Fruit fly (Drosophila melanogaster): ENCODE results near the gene CG11663.
A peak's percentile ranks its signal among the peaks of the same experiment; 100 is the strongest.

Gene CG11663

dm6 chrX:927209-927862 is 33.1 kb downstream of the CG11663 start, which contains the start of gene Lztr1:
Gene Lztr1 (minus strand): TSS chrX:927582.
- no peak for TF ChIP-seq EcR (GFP tag; optimal IDR thresholded peaks at IDR 0.05)
- no peak for TF ChIP-seq psq (optimal IDR thresholded peaks at IDR 0.05)
- no peak for TF ChIP-seq usp (GFP tag; optimal IDR thresholded peaks at IDR 0.05)
- TF ChIP-seq Dll (optimal IDR thresholded peaks at IDR 0.05) = no peak
- TF ChIP-seq CG8478 (optimal IDR thresholded peaks at IDR 0.05) = no peak
- TF ChIP-seq pan (optimal IDR thresholded peaks at IDR 0.05) = no peak

- no peak for TF ChIP-seq Dll (optimal IDR thresholded peaks at IDR 0.05)
- TF ChIP-seq usp (GFP tag; optimal IDR thresholded peaks at IDR 0.05) = no peak
- TF ChIP-seq psq (optimal IDR thresholded peaks at IDR 0.05) = no peak
- no peak for TF ChIP-seq EcR (GFP tag; optimal IDR thresholded peaks at IDR 0.05)
- TF ChIP-seq CG8478 (optimal IDR thresholded peaks at IDR 0.05) = no peak
- TF ChIP-seq pan (optimal IDR thresholded peaks at IDR 0.05) = no peak
Measured at dm6 chrX:927863-928257, 33.6 kb downstream of the CG11663 start, which contains the start of the genes CG43867 and MED22. Gene CG43867 (minus strand): TSS chrX:927975. Gene MED22 (plus strand): TSS chrX:928139.

DNA sequence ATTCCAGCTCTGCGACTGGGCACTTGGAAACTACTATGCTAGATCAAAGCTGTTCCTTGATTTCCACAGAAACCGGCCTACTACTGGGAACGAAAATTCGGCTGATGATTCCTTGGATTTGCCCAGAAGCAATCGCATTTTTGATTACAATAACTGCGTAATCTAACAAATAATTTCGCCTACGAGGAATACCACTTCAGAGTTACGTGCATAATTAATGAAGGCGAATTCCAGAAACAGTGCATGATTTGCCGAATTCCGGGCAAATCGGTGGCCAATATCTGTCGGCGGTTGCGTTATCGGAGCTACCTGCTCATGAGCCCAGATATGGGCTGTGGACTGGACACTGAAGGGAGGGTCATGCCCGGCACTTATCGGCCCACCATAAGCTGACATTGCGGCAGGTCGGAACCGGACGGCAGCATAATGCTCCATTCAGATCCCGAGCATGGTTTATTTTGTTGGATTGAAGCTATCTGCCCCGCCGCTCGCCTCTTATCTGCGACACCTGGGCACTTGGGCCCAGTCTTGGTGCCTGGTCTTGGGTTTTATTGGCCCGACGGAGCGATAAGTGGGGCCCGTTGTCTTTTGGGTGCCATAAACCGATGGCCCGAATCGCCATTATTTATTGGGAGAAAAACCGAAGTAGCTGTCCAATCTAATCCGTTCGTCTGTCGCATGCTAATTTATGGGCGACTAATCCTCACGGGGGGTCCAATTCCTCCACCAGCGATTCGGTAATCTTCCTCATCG is 35.9 kb downstream of the CG11663 start, which contains the start of gene CG3708:
Gene CG3708 (minus strand): TSS at position 51 of the 753 bp plus-strand sequence.
- TF ChIP-seq Dll (optimal IDR thresholded peaks at IDR 0.05) = no peak
- no peak for TF ChIP-seq psq (optimal IDR thresholded peaks at IDR 0.05)
- TF ChIP-seq EcR (GFP tag; optimal IDR thresholded peaks at IDR 0.05) = no peak
- no peak for TF ChIP-seq pan (optimal IDR thresholded peaks at IDR 0.05)
- no peak for TF ChIP-seq CG8478 (optimal IDR thresholded peaks at IDR 0.05)
- no peak for TF ChIP-seq usp (GFP tag; optimal IDR thresholded peaks at IDR 0.05)

DNA sequence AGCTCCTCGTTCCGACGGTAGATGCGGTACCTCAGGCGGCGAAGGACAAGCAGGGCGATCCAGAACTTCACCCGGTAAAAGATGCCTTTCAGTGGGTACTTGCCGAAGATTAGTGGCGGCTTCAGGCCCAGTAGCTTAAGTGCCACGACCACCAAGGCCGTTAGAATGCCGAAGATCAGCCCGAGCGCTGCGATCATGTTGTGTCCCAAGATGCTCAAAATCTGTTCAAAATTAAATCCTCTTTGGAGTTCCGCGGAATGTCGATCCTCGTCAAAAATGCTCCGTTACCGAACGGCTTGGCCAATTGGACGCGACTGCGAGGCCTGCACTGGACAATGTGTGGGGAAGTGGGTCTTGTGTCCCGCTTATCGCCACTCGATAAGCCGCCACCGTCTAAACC is 37.9 kb downstream of the CG11663 start, which contains the start of the genes CG32815 and CG3706:
Gene CG32815 (plus strand): TSS at position 301 of the 400 bp plus-strand sequence.
Gene CG3706 (minus strand): TSS at position 310 of the 400 bp plus-strand sequence.
- TF ChIP-seq CG8478 (optimal IDR thresholded peaks at IDR 0.05) = no peak
- TF ChIP-seq psq (optimal IDR thresholded peaks at IDR 0.05) = no peak
- no peak for TF ChIP-seq EcR (GFP tag; optimal IDR thresholded peaks at IDR 0.05)
- TF ChIP-seq pan (optimal IDR thresholded peaks at IDR 0.05) = no peak
- no peak for TF ChIP-seq Dll (optimal IDR thresholded peaks at IDR 0.05)
- TF ChIP-seq usp (GFP tag; optimal IDR thresholded peaks at IDR 0.05) = no peak

- no peak for TF ChIP-seq pan (optimal IDR thresholded peaks at IDR 0.05)
- no peak for TF ChIP-seq usp (GFP tag; optimal IDR thresholded peaks at IDR 0.05)
- TF ChIP-seq EcR (GFP tag; optimal IDR thresholded peaks at IDR 0.05) = no peak
- TF ChIP-seq Dll (optimal IDR thresholded peaks at IDR 0.05) = no peak
- no peak for TF ChIP-seq psq (optimal IDR thresholded peaks at IDR 0.05)
- no peak for TF ChIP-seq CG8478 (optimal IDR thresholded peaks at IDR 0.05)
Measured at dm6 chrX:932859-933258, 38.6 kb downstream of the CG11663 start.

DNA sequence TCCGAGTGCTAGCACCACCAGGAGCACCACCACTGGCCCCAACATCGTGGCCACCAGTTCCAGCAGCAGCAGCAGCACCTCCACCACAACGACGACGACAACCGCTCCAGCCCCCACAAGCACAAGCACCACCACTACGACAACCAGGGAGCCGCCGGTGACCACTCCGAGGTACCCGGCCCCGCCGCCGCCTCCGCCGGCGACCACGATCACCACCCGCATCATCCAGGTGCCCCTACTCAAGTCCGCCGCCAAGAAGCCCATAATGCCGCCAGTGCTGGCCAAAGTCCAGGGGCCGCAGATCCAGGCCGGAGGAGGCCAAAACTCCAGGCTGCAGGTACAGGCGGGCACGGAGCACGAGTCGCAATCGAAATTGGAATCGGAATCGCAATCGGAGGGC is 39.7 kb downstream of the CG11663 start:
- no peak for TF ChIP-seq psq (optimal IDR thresholded peaks at IDR 0.05)
- TF ChIP-seq EcR (GFP tag; optimal IDR thresholded peaks at IDR 0.05) = no peak
- TF ChIP-seq pan (optimal IDR thresholded peaks at IDR 0.05) = no peak
- no peak for TF ChIP-seq usp (GFP tag; optimal IDR thresholded peaks at IDR 0.05)

DNA sequence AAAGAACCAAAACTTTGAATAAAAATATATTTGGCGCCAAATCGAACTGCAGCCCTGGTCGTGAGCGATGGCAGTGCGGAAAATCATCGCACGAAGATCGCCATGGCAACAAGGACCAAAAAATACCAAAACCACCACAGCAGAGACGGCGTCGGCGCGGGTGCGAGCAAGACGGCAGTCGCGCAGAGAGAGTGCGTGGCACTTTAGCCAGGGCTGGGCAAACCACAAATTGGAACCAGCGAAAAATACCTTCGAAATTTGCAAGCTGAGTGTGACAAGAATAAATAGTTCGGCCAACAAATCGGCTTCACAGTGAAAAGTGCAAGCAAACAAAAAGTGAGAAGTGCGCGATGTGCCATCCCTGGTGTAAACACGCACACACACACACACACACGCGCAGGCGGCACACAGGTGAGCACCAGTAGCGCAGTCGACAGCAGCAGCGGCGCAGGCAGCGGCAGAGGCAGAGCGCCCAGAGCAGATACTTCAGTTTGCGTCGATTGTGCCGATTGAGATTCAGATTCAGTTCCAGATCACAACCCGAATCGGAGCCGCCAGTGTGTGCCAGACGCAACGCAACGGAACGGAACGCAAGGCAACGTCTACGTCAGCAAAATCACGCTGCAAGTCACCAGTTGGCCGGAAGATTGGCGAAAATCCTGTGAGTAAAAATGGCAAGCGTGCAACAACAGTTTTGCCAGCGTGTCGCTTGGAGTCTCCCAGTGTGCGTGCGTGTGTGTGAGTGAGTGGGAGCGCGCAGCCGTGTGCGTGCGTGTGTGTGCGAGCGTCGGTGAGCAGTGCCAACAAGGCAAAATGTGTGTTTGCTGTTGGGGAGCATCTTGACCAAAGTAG is 41.0 kb downstream of the CG11663 start, which contains the start of gene TRAM:
Gene TRAM (plus strand): TSS at position 184 of the 852 bp plus-strand sequence.
- TF ChIP-seq Dll (optimal IDR thresholded peaks at IDR 0.05) (no peak), CG8478 (optimal IDR thresholded peaks at IDR 0.05) (peak; percentile 4)

DNA sequence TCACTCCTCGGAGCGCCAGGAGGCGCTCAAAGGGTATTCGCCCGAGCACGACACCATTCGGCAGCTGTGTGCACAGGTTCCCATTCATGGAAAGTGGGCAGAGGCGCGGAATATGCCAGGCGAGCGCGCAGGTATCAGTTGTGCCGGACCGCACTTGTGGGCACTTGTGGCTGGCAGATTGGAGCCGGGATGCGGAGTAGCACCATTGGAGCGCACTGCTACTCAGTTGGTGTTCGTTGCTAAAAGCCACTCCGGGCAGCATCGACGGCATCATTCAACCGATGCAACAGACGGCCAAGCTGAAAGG is 41.6 kb downstream of the CG11663 start:
- TF ChIP-seq EcR (GFP tag; optimal IDR thresholded peaks at IDR 0.05) = no peak
- no peak for TF ChIP-seq usp (GFP tag; optimal IDR thresholded peaks at IDR 0.05)
- TF ChIP-seq pan (optimal IDR thresholded peaks at IDR 0.05) = no peak

- no peak for TF ChIP-seq CG8478 (optimal IDR thresholded peaks at IDR 0.05)
- no peak for TF ChIP-seq usp (GFP tag; optimal IDR thresholded peaks at IDR 0.05)
- no peak for TF ChIP-seq pan (optimal IDR thresholded peaks at IDR 0.05)
- no peak for TF ChIP-seq psq (optimal IDR thresholded peaks at IDR 0.05)
- TF ChIP-seq Dll (optimal IDR thresholded peaks at IDR 0.05) = peak; percentile 27
Measured at dm6 chrX:940580-941184, 46.4 kb downstream of the CG11663 start, which contains the start of the genes CG3704 and mus81. Gene CG3704 (minus strand): TSS chrX:940805. Gene mus81 (plus strand): TSS chrX:941075.

Data from whole organism.